Fruit fly (Drosophila melanogaster): ENCODE data around the gene RpS3.

DNA sequence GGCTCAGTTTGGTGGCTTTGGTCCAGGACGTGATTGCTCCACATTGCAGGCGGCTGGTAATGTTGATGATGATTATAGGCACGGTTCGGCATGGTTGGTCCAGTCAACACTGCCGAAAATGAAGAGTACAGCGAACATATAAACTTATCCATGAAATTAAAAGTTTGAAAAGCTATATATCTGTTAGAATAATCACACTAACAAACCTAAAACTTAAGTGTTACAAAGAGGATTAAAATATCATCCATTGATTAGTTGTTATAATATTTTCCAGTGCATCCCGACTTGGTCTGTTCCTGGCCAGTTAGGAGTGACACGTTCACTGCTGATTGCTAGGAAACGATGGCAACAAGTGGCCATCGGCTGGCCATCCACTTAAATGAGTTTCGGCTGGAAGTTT, 41.1 kb downstream of the RpS3 start:
- TF ChIP-seq Pif1B (GFP tag; optimal IDR thresholded peaks at IDR 0.05) (no peak), Pif1A (GFP tag; optimal IDR thresholded peaks at IDR 0.05) (no peak), CG34367 (tag; optimal IDR thresholded peaks at IDR 0.05) (no peak), CG17806 (tag; optimal IDR thresholded peaks at IDR 0.05) (no peak), CG14655 (GFP tag; optimal IDR thresholded peaks at IDR 0.05) (peak; percentile 7), CG15710 (tag; optimal IDR thresholded peaks at IDR 0.05) (no peak), CG10348 (GFP tag; IDR thresholded peaks at IDR 0.05) (no peak)

Measured in whole organism, pupa.